Fruit fly (Drosophila melanogaster): ENCODE results near the gene CG13933.

- TF ChIP-seq EcR (GFP tag; optimal IDR thresholded peaks at IDR 0.05) (no peak), usp (GFP tag; optimal IDR thresholded peaks at IDR 0.05) (no peak), psq (optimal IDR thresholded peaks at IDR 0.05) (no peak)
Observed at dm6 chr3L:1756143-1756542, 18.8 kb downstream of the CG13933 start, which contains the start of gene CG8001.

Measured in whole organism.